Fruit fly (Drosophila melanogaster) whole organism, adult: ENCODE results near the gene CG2540.

ENCODE experiments used
- Mnt ChIP-seq: fragments of 200-800 bp; sonication (Bioruptor generic); optimal IDR thresholded peaks from 2 replicates; lab custom pipeline; 2016; ENCODE audit warnings: missing biosample characterization, mild to moderate bottlenecking, missing genetic modification characterization
- cic ChIP-seq: fragments of 200-800 bp; sonication (Bioruptor generic); optimal IDR thresholded peaks from 2 replicates; lab custom pipeline; 2017; ENCODE audit warnings: missing biosample characterization, mild to moderate bottlenecking, missing genetic modification characterization, moderate library complexity
- tj ChIP-seq: fragments of 200-800 bp; sonication (Bioruptor generic); optimal IDR thresholded peaks from 3 replicates; lab custom pipeline; 2017; ENCODE audit warnings: missing biosample characterization, mild to moderate bottlenecking, missing genetic modification characterization, moderate library complexity

DNA sequence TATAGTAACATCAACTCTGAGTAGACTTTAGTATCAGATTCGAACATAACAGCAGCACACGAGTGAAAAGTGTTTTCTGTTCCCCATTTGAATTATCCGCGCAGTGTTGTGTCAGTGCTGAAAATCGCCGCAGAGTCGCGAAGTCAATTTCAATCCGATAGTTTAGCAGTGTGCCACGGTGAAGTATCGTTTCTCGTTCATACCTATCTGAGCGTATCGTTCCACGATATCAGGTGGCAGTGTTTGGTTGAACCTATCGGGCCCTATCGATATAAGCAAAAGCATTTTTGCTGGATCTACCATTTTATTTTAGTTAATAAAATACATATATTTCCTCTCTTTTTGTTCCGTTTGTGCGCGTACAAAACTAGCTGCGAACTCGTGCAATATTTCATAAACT lies 23.9 kb downstream of the CG2540 start, which contains the start of gene CkIalpha:
- TF ChIP-seq tj = peak; percentile 60
- peak; percentile 82 for TF ChIP-seq Mnt (GFP tag; lab: Kevin White, UChicago)
- TF ChIP-seq cic (GFP tag; lab: Kevin White, UChicago) = peak; percentile 35
